Fruit fly (Drosophila melanogaster): ENCODE measurements around the gene Mrtf.

dm6 chr3L:2711462-2712040, 54.8 kb downstream of the Mrtf start, which contains the start of gene Fife:
- TF ChIP-seq pan (optimal IDR thresholded peaks at IDR 0.05) (no peak), psq (optimal IDR thresholded peaks at IDR 0.05) (no peak), usp (GFP tag; optimal IDR thresholded peaks at IDR 0.05) (no peak), EcR (GFP tag; optimal IDR thresholded peaks at IDR 0.05) (no peak)
